Worm (Caenorhabditis elegans) whole organism, L1 larva: ENCODE data around the gene rpb-4.

Experiments used
- lin-15B ChIP-seq: fragments of 150-350 bp; sonication (generic microtip); optimal IDR thresholded peaks from 3 replicates; lab custom pipeline; 2014; ENCODE audit warnings: missing biosample characterization, missing genetic modification characterization
- lin-35 ChIP-seq, 2 experiments: fragments of 150-350 bp; optimal IDR thresholded peaks; 2 replicates each; lab custom pipeline; 2014; ENCODE audit warnings: missing biosample characterization in 2 of 2, missing genetic modification characterization in 2 of 2, missing genetic modification reagents in 2 of 2
- lir-3 ChIP-seq: sonication (generic microtip); optimal IDR thresholded peaks from 2 replicates; lab custom pipeline; 2016; ENCODE audit warnings: mild to moderate bottlenecking, missing genetic modification characterization, moderate library complexity, missing compliant biosample characterization; ENCODE audit not compliant: poor library complexity
- nhr-47 ChIP-seq: sonication (generic microtip); optimal IDR thresholded peaks from 2 replicates; lab custom pipeline; 2016; ENCODE audit warnings: mild to moderate bottlenecking, missing genetic modification characterization, moderate library complexity, missing compliant biosample characterization
- pqm-1 ChIP-seq: sonication (generic microtip); optimal IDR thresholded peaks from 3 replicates; lab custom pipeline; 2017; ENCODE audit warnings: missing biosample characterization, missing genetic modification characterization
- snpc-4 ChIP-seq: fragments of 150-350 bp; optimal IDR thresholded peaks from 2 replicates; lab custom pipeline; 2014; ENCODE audit warnings: missing biosample characterization, missing genetic modification characterization
- ztf-11 ChIP-seq, 2 experiments: sonication (generic microtip); optimal IDR thresholded peaks; 2 replicates each; lab custom pipeline; 2016 to 2017; ENCODE audit warnings: missing genetic modification characterization in 2 of 2, missing biosample characterization in 1 of 2, missing compliant biosample characterization in 1 of 2

DNA sequence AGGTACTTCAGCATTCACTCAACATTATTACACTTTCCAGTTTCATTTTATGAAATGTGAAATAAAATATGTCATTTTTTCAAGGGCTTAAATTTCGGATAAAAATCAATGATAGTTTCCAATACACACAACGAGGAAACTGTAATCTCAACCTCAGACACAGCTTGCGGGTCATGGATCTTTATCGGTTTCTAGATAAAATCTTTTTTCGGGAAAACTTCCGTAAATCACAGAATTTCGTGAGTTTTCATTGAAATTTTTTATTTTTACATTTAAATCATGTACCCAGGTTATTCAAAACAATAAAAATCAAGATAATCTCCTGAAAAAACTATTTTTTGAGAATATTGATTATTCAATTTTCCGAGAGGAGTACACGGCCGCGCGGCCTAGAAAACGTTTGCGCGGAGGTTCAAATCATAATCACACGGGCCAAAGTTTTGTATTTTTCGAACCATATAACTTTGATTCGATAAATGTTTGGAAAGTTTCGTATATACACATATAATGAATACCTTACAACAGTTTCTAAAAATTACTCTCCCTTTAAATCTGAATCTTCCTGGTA is 23.1 kb downstream of the rpb-4 start:
- TF ChIP-seq lin-35 (GFP tag; optimal IDR thresholded peaks at IDR 0.05; lab: Kevin White, UChicago) (peak in 1 of 2 experiments; percentile 60), ztf-11 (tag; optimal IDR thresholded peaks at IDR 0.05; lab: Kevin White, UChicago) (no peak), nhr-47 (tag; lab: Kevin White, UChicago) (no peak), pqm-1 (no peak), lir-3 (no peak), lin-15B (tag; lab: Kevin White, UChicago) (no peak), snpc-4 (tag; lab: Kevin White, UChicago) (no peak)
